Worm (Caenorhabditis elegans) whole organism, late embryonic: ENCODE data around the gene mrps-23.

Experiments used
- F13H6.1 ChIP-seq: sonication (generic microtip); optimal IDR thresholded peaks from 2 replicates; lab custom pipeline; 2016; ENCODE audit warnings: missing genetic modification characterization, missing compliant biosample characterization
- che-1 ChIP-seq: sonication (generic microtip); optimal IDR thresholded peaks from 2 replicates; lab custom pipeline; 2016; ENCODE audit warnings: mild to moderate bottlenecking, missing genetic modification characterization, missing compliant biosample characterization
- hlh-30 ChIP-seq: sonication (generic microtip); optimal IDR thresholded peaks from 2 replicates; lab custom pipeline; 2017; ENCODE audit warnings: antibody characterized with exemption, missing genetic modification characterization, missing compliant biosample characterization; ENCODE audit not compliant: insufficient read depth
- rnt-1 ChIP-seq: sonication (generic microtip); optimal IDR thresholded peaks from 2 replicates; lab custom pipeline; 2016; ENCODE audit warnings: missing genetic modification characterization, missing compliant biosample characterization

DNA sequence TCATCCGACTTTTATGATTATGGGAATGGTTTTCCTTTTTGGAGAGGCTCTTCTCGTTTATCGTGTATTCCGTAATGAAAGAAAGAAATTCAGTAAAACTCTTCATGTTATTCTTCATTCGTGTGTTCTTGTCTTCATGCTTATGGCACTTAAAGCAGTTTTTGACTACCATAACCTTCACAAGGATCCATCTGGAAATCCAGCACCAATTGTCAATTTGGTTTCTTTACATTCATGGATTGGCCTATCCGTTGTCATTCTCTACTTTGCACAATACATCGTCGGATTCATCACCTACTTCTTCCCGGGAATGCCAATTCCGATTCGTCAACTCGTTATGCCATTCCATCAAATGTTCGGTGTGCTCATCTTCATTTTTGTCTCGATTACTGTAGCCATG lies 11.8 kb downstream of the mrps-23 start:
- no peak for TF ChIP-seq rnt-1 (tag; lab: Kevin White, UChicago)
- no peak for TF ChIP-seq F13H6.1 (tag; lab: Kevin White, UChicago)
- TF ChIP-seq che-1 (tag; lab: Kevin White, UChicago) = no peak
- no peak for TF ChIP-seq hlh-30 (tag; lab: Kevin White, UChicago)
